Worm (Caenorhabditis elegans) whole organism, early embryonic: ENCODE measurements around the gene C33F10.11.

ENCODE experiments used
- B0310.2 ChIP-seq: sonication (generic microtip); optimal IDR thresholded peaks from 2 replicates; lab custom pipeline; 2016; ENCODE audit warnings: mild to moderate bottlenecking, missing genetic modification characterization, missing compliant biosample characterization
- ama-1 ChIP-seq: fragments of 150-350 bp; optimal IDR thresholded peaks from 2 replicates; lab custom pipeline; 2014
- ceh-36 ChIP-seq: sonication (generic microtip); optimal IDR thresholded peaks from 2 replicates; lab custom pipeline; 2016; ENCODE audit warnings: missing genetic modification characterization, inconsistent platforms, missing compliant biosample characterization
- flt-1 ChIP-seq: fragments of 200-800 bp; sonication (Bioruptor generic); IDR thresholded peaks from 2 replicates; pipeline ENCODE4 v1.3.6; 2022; ENCODE audit warnings: missing genetic modification characterization, missing compliant biosample characterization
- sea-1 ChIP-seq: fragments of 200-800 bp; sonication (Bioruptor generic); conservative IDR thresholded peaks from 2 replicates; pipeline ENCODE4 v1.3.6; 2022; ENCODE audit warnings: missing genetic modification characterization, missing compliant biosample characterization
- tbx-11 ChIP-seq: fragments of 200-800 bp; sonication (Bioruptor generic); IDR thresholded peaks from 2 replicates; pipeline ENCODE4 v1.3.6; 2022; ENCODE audit warnings: missing genetic modification characterization, missing compliant biosample characterization
- tbx-37 ChIP-seq: fragments of 200-800 bp; sonication (Bioruptor generic); conservative IDR thresholded peaks from 2 replicates; pipeline ENCODE4 v1.3.6; 2022; ENCODE audit warnings: missing genetic modification reagents, missing genetic modification characterization, missing compliant biosample characterization
- tra-4 ChIP-seq: sonication (generic microtip); optimal IDR thresholded peaks from 2 replicates; lab custom pipeline; 2017; ENCODE audit warnings: missing genetic modification characterization, missing compliant biosample characterization

ce11 chrII:4800524-4800923 is 34.1 kb downstream of the C33F10.11 start:
- TF ChIP-seq tra-4 (tag; lab: Kevin White, UChicago) (no peak), ama-1 (lab: Kevin White, UChicago) (no peak), tbx-37 (GFP tag; lab: Robert Waterston, UW) (no peak), B0310.2 (tag; lab: Kevin White, UChicago) (no peak), flt-1 (GFP tag; lab: Robert Waterston, UW) (no peak), sea-1 (no peak), ceh-36 (no peak), tbx-11 (GFP tag; lab: Robert Waterston, UW) (no peak)
